Worm (Caenorhabditis elegans): Measurements from ENCODE around the gene dpy-19.

Gene dpy-19

DNA sequence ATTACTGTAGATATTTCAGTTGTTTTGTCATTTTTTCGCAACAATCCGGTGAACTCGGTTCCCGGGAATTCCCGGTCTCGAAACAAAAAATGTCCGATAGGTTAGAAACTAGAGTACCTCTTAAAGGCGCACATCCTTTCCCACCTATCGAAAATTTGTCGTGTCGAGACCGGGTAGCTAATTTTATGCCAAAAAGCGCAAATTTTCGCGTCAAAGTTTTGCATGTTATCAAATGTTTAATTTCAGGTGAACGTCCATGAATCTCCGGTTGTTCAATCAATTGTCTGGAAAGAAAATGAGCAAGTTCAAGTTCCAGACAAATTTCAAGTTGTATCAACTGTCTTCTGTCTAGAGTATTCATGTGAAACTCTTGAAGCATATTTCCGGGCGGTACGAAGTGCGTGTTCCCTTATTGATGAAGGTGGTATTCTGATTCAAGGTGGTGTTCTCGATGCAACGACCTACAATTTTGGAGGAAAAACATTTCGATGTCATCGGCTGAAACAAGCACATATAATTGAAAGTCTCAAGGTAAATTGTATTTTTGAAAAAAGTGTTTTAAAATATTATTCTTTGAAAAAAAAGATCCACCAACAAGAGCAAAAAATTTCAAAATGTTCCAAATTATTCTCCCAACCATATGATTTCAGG is 18.4 kb upstream of the dpy-19 start (continued):
- TF ChIP-seq ZK337.2 (GFP tag; IDR thresholded peaks at IDR 0.05) (no peak), Y5F2A.4 (GFP tag; optimal IDR thresholded peaks at IDR 0.05) (peak; percentile 71), rbr-2 (tag; optimal IDR thresholded peaks at IDR 0.05) (no peak), daf-16 (GFP tag; optimal IDR thresholded peaks at IDR 0.05) (no peak), daf-16 (tag; optimal IDR thresholded peaks at IDR 0.05) (peak; percentile 36), tra-1 (GFP tag; IDR thresholded peaks at IDR 0.05) (no peak), hmg-1.1 (GFP tag; IDR thresholded peaks at IDR 0.05) (no peak), jun-1 (tag; optimal IDR thresholded peaks at IDR 0.05) (no peak), unc-62 (GFP tag; optimal IDR thresholded peaks at IDR 0.05 in 1 of 2) (peak in 1 of 2 experiments; percentile 88), unc-62 (tag; optimal IDR thresholded peaks at IDR 0.05) (no peak), spr-1 (tag; optimal IDR thresholded peaks at IDR 0.05) (no peak), mxl-3 (GFP tag; optimal IDR thresholded peaks at IDR 0.05) (no peak), tag-97 (GFP tag; IDR thresholded peaks at IDR 0.05) (no peak), lin-38 (GFP tag; IDR thresholded peaks at IDR 0.05) (peak; percentile 64), hlh-11 (tag; optimal IDR thresholded peaks at IDR 0.05) (peak; percentile 35), mes-2 (tag; optimal IDR thresholded peaks at IDR 0.05; ENCODE audit: poor library complexity, severe bottlenecking) (peak; percentile 4), nhr-76 (tag; optimal IDR thresholded peaks at IDR 0.05) (no peak), F10B5.3 (tag; optimal IDR thresholded peaks at IDR 0.05) (no peak), nhr-237 (tag; optimal IDR thresholded peaks at IDR 0.05) (no peak), attf-4 (tag; optimal IDR thresholded peaks at IDR 0.05) (no peak), nhr-48 (tag; optimal IDR thresholded peaks at IDR 0.05) (peak; percentile 45), duxl-1 (tag; optimal IDR thresholded peaks at IDR 0.05; ENCODE audit: poor library complexity) (no peak), T26A8.4 (GFP tag; IDR thresholded peaks at IDR 0.05) (peak; percentile 74; the same call in 1 of the 2 replicates), dmd-6 (GFP tag; IDR thresholded peaks at IDR 0.05) (0 out of 2 replicates have a peak, but pooled peaks have one; percentile 23), dmd-8 (GFP tag; IDR thresholded peaks at IDR 0.05) (no peak), lin-29 (GFP tag; IDR thresholded peaks at IDR 0.05) (no peak), hif-1 (tag; optimal IDR thresholded peaks at IDR 0.05) (no peak), nhr-6 (tag; optimal IDR thresholded peaks at IDR 0.05) (no peak), zag-1 (tag; optimal IDR thresholded peaks at IDR 0.05) (no peak), ceh-32 (tag; optimal IDR thresholded peaks at IDR 0.05; ENCODE audit: poor library complexity) (no peak), nhr-28 (tag; optimal IDR thresholded peaks at IDR 0.05) (no peak), mxl-2 (GFP tag; conservative IDR thresholded peaks at IDR 0.05) (no peak), egl-43 (GFP tag; IDR thresholded peaks at IDR 0.05) (peak; percentile 45; the same call in 1 of the 2 replicates), cey-2 (tag; optimal IDR thresholded peaks at IDR 0.05; ENCODE audit: borderline replicate concordance, insufficient read depth) (no peak), dve-1 (tag; optimal IDR thresholded peaks at IDR 0.05; ENCODE audit: insufficient read depth) (peak; percentile 46), lir-3 (tag; optimal IDR thresholded peaks at IDR 0.05) (no peak), vab-7 (GFP tag; IDR thresholded peaks at IDR 0.05) (no peak), lin-1 (GFP tag; IDR thresholded peaks at IDR 0.05) (0 out of 2 replicates have a peak, but pooled peaks have one; percentile 15)

DNA sequence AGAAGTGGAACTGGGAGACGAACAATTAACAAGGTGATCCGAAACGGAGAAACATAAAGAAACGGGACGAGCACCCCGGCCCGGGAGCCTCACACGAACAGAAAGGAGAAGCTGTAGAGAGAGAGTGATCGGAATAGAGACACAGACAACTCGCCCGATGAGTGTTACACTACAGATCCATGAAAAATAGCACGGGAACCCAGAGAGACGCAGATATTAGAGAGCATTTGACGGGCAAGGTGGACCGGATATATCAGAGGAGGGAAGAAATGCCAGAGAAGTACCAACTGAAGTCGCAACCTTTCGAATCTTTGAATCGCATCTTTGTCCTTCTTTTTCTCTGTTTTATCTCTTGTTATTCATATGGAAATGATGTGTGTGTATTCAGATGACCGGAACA is 17.1 kb upstream of the dpy-19 start, which contains the start of gene anmt-1:
Gene anmt-1 (plus strand): TSS at position 388 of the 400 bp plus-strand sequence.
- TF ChIP-seq zfp-3 (GFP tag; conservative IDR thresholded peaks at IDR 0.05) (no peak), aly-2 (tag; optimal IDR thresholded peaks at IDR 0.05) (no peak), mes-2 (tag; optimal IDR thresholded peaks at IDR 0.05; ENCODE audit: poor library complexity, severe bottlenecking) (peak; percentile 45), set-16 (GFP tag; IDR thresholded peaks at IDR 0.05) (no peak)

Measured in whole organism, L4 larva.